Fruit fly (Drosophila melanogaster): Measurements from ENCODE around the gene ctp.
A peak's percentile ranks its signal among the peaks of the same experiment; 100 is the strongest.

ctp gene

DNA sequence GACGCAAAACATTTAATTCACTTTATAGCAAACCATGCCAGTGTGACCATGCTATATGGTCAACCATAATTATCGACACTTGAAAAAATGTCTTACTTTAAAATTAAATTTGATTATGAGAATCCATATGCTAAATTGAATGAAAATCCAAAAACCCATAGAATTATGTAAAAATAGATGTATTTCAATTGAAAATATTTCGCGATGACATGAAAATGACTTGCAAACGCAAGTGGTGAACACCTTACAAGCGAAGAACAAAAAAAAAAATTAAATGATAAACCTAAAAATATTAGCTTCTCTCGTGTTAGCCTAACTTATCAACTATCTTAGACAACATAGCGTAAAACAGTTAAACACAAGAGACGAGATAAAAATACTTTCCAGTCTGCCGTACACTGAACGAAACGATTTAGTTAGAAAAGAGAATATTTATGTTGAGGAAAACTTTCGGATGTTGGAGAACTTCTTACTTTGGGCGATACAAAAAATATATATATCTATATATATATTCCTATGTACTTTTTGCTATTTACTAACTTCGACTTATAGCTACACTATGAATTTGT is 7.7 kb upstream of the ctp start (continued):
- TF ChIP-seq Asciz (GFP tag; optimal IDR thresholded peaks at IDR 0.05) (peak; percentile 31), NFAT (GFP tag; IDR thresholded peaks at IDR 0.05) (no peak), Poxn (GFP tag; IDR thresholded peaks at IDR 0.05) (no peak), zfh1 (GFP tag; IDR thresholded peaks at IDR 0.05) (peak; percentile 53; the same call in 1 of the 3 replicates), Eip74EF (GFP tag; optimal IDR thresholded peaks at IDR 0.05) (no peak), ind (GFP tag; optimal IDR thresholded peaks at IDR 0.05) (peak; percentile 50), CG18011 (GFP tag; optimal IDR thresholded peaks at IDR 0.05) (no peak), ab (GFP tag; optimal IDR thresholded peaks at IDR 0.05) (no peak), eyg (GFP tag; optimal IDR thresholded peaks at IDR 0.05) (no peak), Doc2 (GFP tag; IDR thresholded peaks at IDR 0.05) (no peak), NfI (GFP tag; optimal IDR thresholded peaks at IDR 0.05) (peak; percentile 50), Dll (GFP tag; IDR thresholded peaks at IDR 0.05; ENCODE audit: partially characterized antibody) (no peak), trh (GFP tag; optimal IDR thresholded peaks at IDR 0.05) (peak; percentile 24), Aef1 (GFP tag; IDR thresholded peaks at IDR 0.05) (no peak), Nf-YC (tag; optimal IDR thresholded peaks at IDR 0.05) (no peak), Hey (tag; optimal IDR thresholded peaks at IDR 0.05) (no peak), gcm2 (GFP tag; optimal IDR thresholded peaks at IDR 0.05) (peak; percentile 16), pros (GFP tag; optimal IDR thresholded peaks at IDR 0.05) (no peak), Optix (GFP tag; IDR thresholded peaks at IDR 0.05) (no peak), CG10543 (GFP tag; optimal IDR thresholded peaks at IDR 0.05) (no peak), CG2712 (tag; optimal IDR thresholded peaks at IDR 0.05) (peak; percentile 51), Gug (GFP tag; IDR thresholded peaks at IDR 0.05) (0 out of 4 replicates have a peak, but pooled peaks have one; percentile 17), HmgZ (tag; optimal IDR thresholded peaks at IDR 0.05) (no peak), E2f2 (GFP tag; IDR thresholded peaks at IDR 0.05) (peak; percentile 8; the same call in 1 of the 2 replicates), CG3847 (GFP tag; IDR thresholded peaks at IDR 0.05) (peak; percentile 34), h (optimal IDR thresholded peaks at IDR 0.05) (no peak), grn (GFP tag; optimal IDR thresholded peaks at IDR 0.05) (no peak), fd3F (GFP tag; optimal IDR thresholded peaks at IDR 0.05) (peak; percentile 36), CG17361 (GFP tag; IDR thresholded peaks at IDR 0.05) (peak; percentile 64), wdn (GFP tag; IDR thresholded peaks at IDR 0.05) (peak; percentile 33; the same call in 1 of the 2 replicates), amos (GFP tag; IDR thresholded peaks at IDR 0.05; ENCODE audit: partially characterized antibody) (no peak), CG31365 (tag; optimal IDR thresholded peaks at IDR 0.05) (no peak), CG18619 (GFP tag; optimal IDR thresholded peaks at IDR 0.05) (peak; percentile 37), Bgb (GFP tag; IDR thresholded peaks at IDR 0.05; ENCODE audit: partially characterized antibody) (no peak), CG17359 (tag; optimal IDR thresholded peaks at IDR 0.05) (peak; percentile 61), disco-r (GFP tag; optimal IDR thresholded peaks at IDR 0.05) (peak; percentile 9), toy (GFP tag; IDR thresholded peaks at IDR 0.05) (no peak), Trl (optimal IDR thresholded peaks at IDR 0.05) (no peak), Trl (GFP tag; optimal IDR thresholded peaks at IDR 0.05) (peak; percentile 4), ara (GFP tag; IDR thresholded peaks at IDR 0.05) (peak; percentile 58), Ets65A (GFP tag) (peak; percentile 82), CTCF (GFP tag; optimal IDR thresholded peaks at IDR 0.05) (no peak), her (GFP tag; optimal IDR thresholded peaks at IDR 0.05) (peak; percentile 31), otp (GFP tag; IDR thresholded peaks at IDR 0.05) (peak; percentile 60; the same call in 1 of the 3 replicates), CG12299 (tag; optimal IDR thresholded peaks at IDR 0.05) (no peak), CG7372 (GFP tag; IDR thresholded peaks at IDR 0.05) (no peak), CG15514 (GFP tag; optimal IDR thresholded peaks at IDR 0.05) (peak; percentile 18), CG3995 (GFP tag; optimal IDR thresholded peaks at IDR 0.05) (no peak), CG34224 (GFP tag; IDR thresholded peaks at IDR 0.05; ENCODE audit: partially characterized antibody) (no peak), dmrt99B (tag; optimal IDR thresholded peaks at IDR 0.05) (peak; percentile 59), fu2 (GFP tag; optimal IDR thresholded peaks at IDR 0.05) (peak; percentile 46), Max (GFP tag; optimal IDR thresholded peaks at IDR 0.05) (peak; percentile 35)
